Worm (Caenorhabditis elegans): ENCODE measurements around the gene srh-74.

Gene srh-74

ce11 chrV:11000650-11001049 is 47.9 kb downstream of the srh-74 start, which contains the start of gene isy-1 (continued):
- TF ChIP-seq ztf-22 (GFP tag; optimal IDR thresholded peaks at IDR 0.05) (no peak), akir-1 (GFP tag; optimal IDR thresholded peaks at IDR 0.05) (no peak), C06A6.2 (GFP tag; conservative IDR thresholded peaks at IDR 0.05) (no peak), snpc-4 (GFP tag; optimal IDR thresholded peaks at IDR 0.05) (no peak), snpc-4 (tag; optimal IDR thresholded peaks at IDR 0.05) (peak in 1 of 4 experiments; percentile 53), nfyb-1 (GFP tag; IDR thresholded peaks at IDR 0.05) (no peak), F10E7.11 (tag; optimal IDR thresholded peaks at IDR 0.05) (no peak), attf-3 (GFP tag; conservative IDR thresholded peaks at IDR 0.05) (peak; percentile 92), T07F8.4 (tag; optimal IDR thresholded peaks at IDR 0.05) (no peak), bed-2 (GFP tag; IDR thresholded peaks at IDR 0.05) (no peak), repo-1 (tag; optimal IDR thresholded peaks at IDR 0.05) (no peak), efl-1 (GFP tag; optimal IDR thresholded peaks at IDR 0.05) (peak; percentile 81), hrde-1 (tag; optimal IDR thresholded peaks at IDR 0.05; ENCODE audit: borderline replicate concordance) (no peak), lin-54 (GFP tag; optimal IDR thresholded peaks at IDR 0.05) (peak; percentile 93), him-1 (tag; optimal IDR thresholded peaks at IDR 0.05) (peak; percentile 13), hlh-26 (GFP tag; conservative IDR thresholded peaks at IDR 0.05) (no peak), Y67H2A.10 (GFP tag; conservative IDR thresholded peaks at IDR 0.05) (no peak)

ce11 chrV:10998797-10999196 is 49.8 kb downstream of the srh-74 start, which contains the start of gene F53B7.7:
Gene F53B7.7, plus strand, starts transcription at chrV:10999097.
- TF ChIP-seq F55B11.4 (tag; optimal IDR thresholded peaks at IDR 0.05; ENCODE audit: borderline replicate concordance, insufficient read depth) (no peak), aptf-3 (GFP tag; IDR thresholded peaks at IDR 0.05) (no peak), mxl-1 (tag; optimal IDR thresholded peaks at IDR 0.05) (no peak), cebp-1 (GFP tag; IDR thresholded peaks at IDR 0.05) (no peak), cebp-1 (tag; optimal IDR thresholded peaks at IDR 0.05) (no peak), Y67H2A.10 (GFP tag; conservative IDR thresholded peaks at IDR 0.05) (no peak), ztf-3 (GFP tag; optimal IDR thresholded peaks at IDR 0.05) (no peak), Y79H2A.3 (GFP tag; conservative IDR thresholded peaks at IDR 0.05) (no peak)
